Fruit fly (Drosophila melanogaster) whole organism, wandering third instar larva: ENCODE measurements around the gene aralar1.

Experiments
- Dfd ChIP-seq: fragments of >200 bp; optimal IDR thresholded peaks from 2 replicates; lab custom pipeline; 2017; ENCODE audit warnings: missing biosample characterization, missing genetic modification characterization
- Hnf4 ChIP-seq: fragments of 200-800 bp; sonication (Bioruptor generic); optimal IDR thresholded peaks from 2 replicates; lab custom pipeline; 2016; ENCODE audit warnings: missing biosample characterization, mild to moderate bottlenecking, missing genetic modification characterization
- ey ChIP-seq: fragments of 200-800 bp; sonication (Bioruptor generic); optimal IDR thresholded peaks from 2 replicates; lab custom pipeline; 2016; ENCODE audit warnings: missing biosample characterization, missing genetic modification characterization

DNA sequence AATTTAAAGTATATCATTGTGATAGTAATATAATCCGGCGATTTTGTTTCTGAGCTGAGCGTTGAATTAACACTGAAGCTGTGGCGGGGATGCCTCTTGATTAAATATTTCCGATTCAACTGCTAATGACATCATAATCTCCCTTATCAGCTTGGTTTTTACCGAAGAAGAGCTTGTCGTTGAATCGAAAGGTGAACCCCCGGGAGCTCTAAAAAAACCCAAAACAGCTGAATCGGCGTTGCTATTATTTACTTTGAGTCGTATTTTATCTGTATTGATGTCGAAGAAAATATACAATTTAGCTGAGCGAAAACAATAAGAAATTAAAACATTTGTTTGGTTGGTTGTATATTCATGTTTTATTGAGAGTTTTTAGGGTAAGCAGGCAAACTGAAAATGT, 36.5 kb downstream of the aralar1 start:
- TF ChIP-seq Hnf4 (no peak), ey (no peak), Dfd (GFP tag; lab: Kevin White, UChicago) (no peak)
